Worm (Caenorhabditis elegans) whole organism, L2 larva: ENCODE measurements around the gene F13D11.3.

Experiments
- C34F6.9 ChIP-seq: fragments of 150-350 bp; optimal IDR thresholded peaks from 2 replicates; lab custom pipeline; 2014; ENCODE audit warnings: missing biosample characterization, missing genetic modification characterization
- F13H6.1 ChIP-seq: sonication (generic microtip); optimal IDR thresholded peaks from 2 replicates; lab custom pipeline; 2016; ENCODE audit warnings: missing genetic modification characterization, missing compliant biosample characterization
- Y55F3AM.14 ChIP-seq: fragments of 200-800 bp; sonication (Bioruptor generic); optimal IDR thresholded peaks from 2 replicates; lab custom pipeline; 2018; ENCODE audit warnings: mild to moderate bottlenecking, missing genetic modification characterization, missing compliant biosample characterization
- ZK546.5 ChIP-seq: sonication (generic microtip); optimal IDR thresholded peaks from 2 replicates; lab custom pipeline; 2017; ENCODE audit warnings: missing biosample characterization, missing genetic modification characterization
- alr-1 ChIP-seq: fragments of 150-350 bp; optimal IDR thresholded peaks from 2 replicates; lab custom pipeline; 2014; ENCODE audit warnings: missing biosample characterization, missing genetic modification characterization
- aly-2 ChIP-seq: fragments of 150-350 bp; optimal IDR thresholded peaks from 2 replicates; lab custom pipeline; 2014; ENCODE audit warnings: missing biosample characterization, missing genetic modification characterization
- ama-1 ChIP-seq: fragments of 150-350 bp; optimal IDR thresholded peaks from 2 replicates; lab custom pipeline; 2018; ENCODE audit warnings: inconsistent platforms
- blmp-1 ChIP-seq: sonication (generic microtip); optimal IDR thresholded peaks from 2 replicates; lab custom pipeline; 2017; ENCODE audit warnings: missing genetic modification characterization, mild to moderate bottlenecking, missing compliant biosample characterization, antibody characterized with exemption, moderate library complexity; ENCODE audit not compliant: insufficient read depth
- ceh-16 ChIP-seq: fragments of 150-350 bp; optimal IDR thresholded peaks from 2 replicates; lab custom pipeline; 2014; ENCODE audit warnings: missing biosample characterization, missing genetic modification characterization
- ceh-82 ChIP-seq: fragments of 150-350 bp; optimal IDR thresholded peaks from 2 replicates; lab custom pipeline; 2014; ENCODE audit warnings: missing biosample characterization, missing genetic modification characterization
- crh-2 ChIP-seq: sonication (generic microtip); optimal IDR thresholded peaks from 2 replicates; lab custom pipeline; 2017; ENCODE audit warnings: missing biosample characterization, missing genetic modification characterization
- dmd-4 ChIP-seq: sonication (generic microtip); optimal IDR thresholded peaks from 2 replicates; lab custom pipeline; 2017; ENCODE audit warnings: missing biosample characterization, missing genetic modification characterization
- egl-27 ChIP-seq: sonication (generic microtip); optimal IDR thresholded peaks from 3 replicates; lab custom pipeline; 2017; ENCODE audit warnings: missing biosample characterization, missing genetic modification reagents, missing genetic modification characterization
- elt-1 ChIP-seq: fragments of 150-350 bp; optimal IDR thresholded peaks from 2 replicates; lab custom pipeline; 2014; ENCODE audit warnings: missing biosample characterization, missing genetic modification characterization
- elt-3 ChIP-seq: sonication (generic microtip); optimal IDR thresholded peaks from 2 replicates; lab custom pipeline; 2017; ENCODE audit warnings: missing biosample characterization, missing genetic modification characterization
- fos-1 ChIP-seq: fragments of 150-350 bp; optimal IDR thresholded peaks from 2 replicates; lab custom pipeline; 2014; ENCODE audit warnings: missing biosample characterization, missing genetic modification characterization
- gmeb-1 ChIP-seq: fragments of 150-350 bp; optimal IDR thresholded peaks from 2 replicates; lab custom pipeline; 2014; ENCODE audit warnings: missing biosample characterization, missing genetic modification characterization
- lin-11 ChIP-seq: fragments of 150-350 bp; sonication (generic microtip); optimal IDR thresholded peaks from 2 replicates; lab custom pipeline; 2014; ENCODE audit warnings: missing biosample characterization, missing genetic modification characterization, inconsistent platforms, mixed read lengths
- lin-13 ChIP-seq: fragments of 150-350 bp; optimal IDR thresholded peaks from 2 replicates; lab custom pipeline; 2014; ENCODE audit warnings: missing biosample characterization, missing genetic modification reagents, missing genetic modification characterization
- lin-39 ChIP-seq: fragments of 150-350 bp; optimal IDR thresholded peaks from 2 replicates; lab custom pipeline; 2014; ENCODE audit warnings: missing biosample characterization, missing genetic modification reagents, missing genetic modification characterization
- lsy-2 ChIP-seq, 2 experiments: fragments of 150-350 bp in 1 of 2; sonication (generic microtip) in 1 of 2; optimal IDR thresholded peaks; 2 replicates each; lab custom pipeline; 2014 to 2017; ENCODE audit warnings: missing biosample characterization in 2 of 2, missing genetic modification characterization in 2 of 2
- mab-5 ChIP-seq: fragments of 150-350 bp; optimal IDR thresholded peaks from 2 replicates; lab custom pipeline; 2014; ENCODE audit warnings: missing biosample characterization, missing genetic modification characterization
- mbf-1 ChIP-seq: sonication (generic microtip); optimal IDR thresholded peaks from 2 replicates; lab custom pipeline; 2017; ENCODE audit warnings: missing biosample characterization, missing genetic modification characterization
- nhr-129 ChIP-seq: fragments of 150-350 bp; optimal IDR thresholded peaks from 2 replicates; lab custom pipeline; 2014; ENCODE audit warnings: missing biosample characterization, missing genetic modification characterization
- nhr-21 ChIP-seq: fragments of 150-350 bp; optimal IDR thresholded peaks from 2 replicates; lab custom pipeline; 2014; ENCODE audit warnings: missing biosample characterization, missing genetic modification characterization
- nhr-23 ChIP-seq: fragments of 150-350 bp; optimal IDR thresholded peaks from 2 replicates; lab custom pipeline; 2014; ENCODE audit warnings: missing biosample characterization, missing genetic modification reagents, missing genetic modification characterization
- nhr-237 ChIP-seq: fragments of 150-350 bp; optimal IDR thresholded peaks from 2 replicates; lab custom pipeline; 2014; ENCODE audit warnings: missing biosample characterization, missing genetic modification characterization
- nhr-25 ChIP-seq: fragments of 150-350 bp; sonication (generic microtip); optimal IDR thresholded peaks from 3 replicates; lab custom pipeline; 2014; ENCODE audit warnings: missing biosample characterization, missing genetic modification characterization
- nhr-6 ChIP-seq: fragments of 150-350 bp; optimal IDR thresholded peaks from 2 replicates; lab custom pipeline; 2014; ENCODE audit warnings: missing biosample characterization, missing genetic modification characterization
- nhr-77 ChIP-seq: fragments of 150-350 bp; optimal IDR thresholded peaks from 2 replicates; lab custom pipeline; 2014; ENCODE audit warnings: missing biosample characterization, missing genetic modification characterization
- sem-4 ChIP-seq: fragments of 150-350 bp; optimal IDR thresholded peaks from 2 replicates; lab custom pipeline; 2014; ENCODE audit warnings: missing biosample characterization, missing genetic modification reagents, missing genetic modification characterization
- sma-9 ChIP-seq, 2 experiments: fragments of 150-350 bp in 1 of 2; sonication (generic microtip) in 1 of 2; optimal IDR thresholded peaks; 2 replicates each; lab custom pipeline; 2014 to 2016; ENCODE audit warnings: missing genetic modification characterization in 2 of 2, mild to moderate bottlenecking in 1 of 2, missing biosample characterization in 1 of 2, missing compliant biosample characterization in 1 of 2, missing genetic modification reagents in 1 of 2, moderate library complexity in 1 of 2
- snpc-4 ChIP-seq: fragments of 150-350 bp; optimal IDR thresholded peaks from 2 replicates; lab custom pipeline; 2014; ENCODE audit warnings: missing biosample characterization, missing genetic modification characterization
- unc-55 ChIP-seq: fragments of 150-350 bp; sonication (generic microtip); optimal IDR thresholded peaks from 3 replicates; lab custom pipeline; 2014; ENCODE audit warnings: missing biosample characterization, missing genetic modification reagents, missing genetic modification characterization
- zag-1 ChIP-seq: fragments of 150-350 bp; optimal IDR thresholded peaks from 2 replicates; lab custom pipeline; 2014; ENCODE audit warnings: missing biosample characterization, missing genetic modification characterization
- ztf-1 ChIP-seq: fragments of 200-800 bp; sonication (Bioruptor generic); conservative IDR thresholded peaks from 2 replicates; pipeline ENCODE4 v1.3.6; 2022; ENCODE audit warnings: missing genetic modification characterization, missing compliant biosample characterization
- ztf-11 ChIP-seq: sonication (generic microtip); optimal IDR thresholded peaks from 2 replicates; lab custom pipeline; 2017; ENCODE audit warnings: missing biosample characterization, missing genetic modification characterization
- ztf-4 ChIP-seq: fragments of 150-350 bp; optimal IDR thresholded peaks from 2 replicates; lab custom pipeline; 2014; ENCODE audit warnings: missing biosample characterization, missing genetic modification characterization

The F13D11.3 gene

DNA sequence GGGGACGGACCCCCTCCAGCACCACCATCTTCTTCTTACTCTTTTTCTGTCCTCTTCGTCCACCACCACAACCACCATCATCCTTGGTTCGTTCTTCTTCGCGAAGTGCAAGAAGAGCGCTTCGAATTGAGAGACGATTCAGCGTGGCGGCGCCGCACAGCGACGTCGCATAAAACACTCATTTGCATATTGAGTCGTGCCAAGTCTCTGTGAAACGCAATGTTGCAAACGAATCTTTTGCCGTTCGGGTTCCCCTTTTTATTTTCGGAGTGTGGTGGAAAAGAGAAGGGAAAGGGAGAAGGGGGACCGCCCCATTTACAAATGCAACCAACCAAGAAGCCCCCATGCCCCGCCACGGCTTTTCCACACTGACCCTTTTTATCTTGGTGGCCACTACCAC lies 10.6 kb upstream of the F13D11.3 start (continued):
- TF ChIP-seq lin-13 (GFP tag; lab: Kevin White, UChicago), result no peak
- no peak for TF ChIP-seq nhr-25 (tag; lab: Kevin White, UChicago)
- no peak for TF ChIP-seq blmp-1 (tag; lab: Kevin White, UChicago)
- TF ChIP-seq aly-2 (tag; lab: Kevin White, UChicago), result no peak
- no peak for TF ChIP-seq nhr-129 (tag; lab: Kevin White, UChicago)
- no peak for TF ChIP-seq ama-1
- no peak for TF ChIP-seq elt-1 (tag; lab: Kevin White, UChicago)
- TF ChIP-seq ZK546.5 (tag; lab: Kevin White, UChicago), result no peak
- TF ChIP-seq nhr-21, result no peak
- TF ChIP-seq ceh-16 (tag; lab: Kevin White, UChicago), result no peak
- peak; percentile 64 for TF ChIP-seq mab-5 (tag; lab: Kevin White, UChicago)
- TF ChIP-seq nhr-77 (tag; lab: Kevin White, UChicago), result no peak
- peak; percentile 49 for TF ChIP-seq lin-39 (tag; lab: Kevin White, UChicago)
- no peak for TF ChIP-seq nhr-23 (tag; lab: Kevin White, UChicago)
- no peak for TF ChIP-seq ztf-4 (tag; lab: Kevin White, UChicago)

DNA sequence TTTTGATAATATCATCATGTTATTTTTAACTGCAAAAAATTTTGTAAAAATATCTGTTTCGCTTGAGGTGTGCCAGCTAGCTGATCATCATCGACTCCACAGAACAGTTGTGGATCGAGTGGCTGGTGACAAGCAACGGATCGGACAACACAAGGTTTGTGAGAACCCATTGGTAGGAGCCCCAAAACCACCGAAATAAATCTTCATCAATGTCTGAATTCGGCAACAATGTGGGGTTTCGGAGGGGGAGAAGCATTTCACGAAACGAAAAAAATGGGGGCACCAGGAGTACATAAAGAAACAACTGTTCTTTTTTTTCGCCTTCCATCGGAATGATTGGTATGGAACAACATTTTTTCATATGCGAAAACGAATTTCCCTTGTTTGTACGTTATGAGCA lies 9.6 kb upstream of the F13D11.3 start:
- TF ChIP-seq nhr-237, result no peak
- no peak for TF ChIP-seq lin-11 (tag; lab: Kevin White, UChicago)
- no peak for TF ChIP-seq ztf-1 (GFP tag; lab: Robert Waterston, UW)
- peak; percentile 46 for TF ChIP-seq sem-4 (tag; lab: Kevin White, UChicago)
- TF ChIP-seq sma-9 (GFP tag; optimal IDR thresholded peaks at IDR 0.05; lab: Kevin White, UChicago), result peak; percentile 0
- no peak for TF ChIP-seq sma-9 (tag; optimal IDR thresholded peaks at IDR 0.05; lab: Kevin White, UChicago)
- no peak for TF ChIP-seq ama-1
- TF ChIP-seq nhr-23 (tag; lab: Kevin White, UChicago), result no peak
- no peak for TF ChIP-seq C34F6.9 (tag; lab: Kevin White, UChicago)
- peak; percentile 87 for TF ChIP-seq mab-5 (tag; lab: Kevin White, UChicago)
- no peak for TF ChIP-seq dmd-4 (tag; lab: Kevin White, UChicago)
- TF ChIP-seq nhr-25 (tag; lab: Kevin White, UChicago), result no peak
- TF ChIP-seq lsy-2 (tag; optimal IDR thresholded peaks at IDR 0.05; lab: Kevin White, UChicago), result peak in 1 of 2 experiments; percentile 7
- TF ChIP-seq fos-1 (tag; lab: Kevin White, UChicago), result no peak
- no peak for TF ChIP-seq ceh-16 (tag; lab: Kevin White, UChicago)
- no peak for TF ChIP-seq ceh-82 (tag; lab: Kevin White, UChicago)
- TF ChIP-seq F13H6.1 (tag; lab: Kevin White, UChicago), result peak; percentile 75

DNA sequence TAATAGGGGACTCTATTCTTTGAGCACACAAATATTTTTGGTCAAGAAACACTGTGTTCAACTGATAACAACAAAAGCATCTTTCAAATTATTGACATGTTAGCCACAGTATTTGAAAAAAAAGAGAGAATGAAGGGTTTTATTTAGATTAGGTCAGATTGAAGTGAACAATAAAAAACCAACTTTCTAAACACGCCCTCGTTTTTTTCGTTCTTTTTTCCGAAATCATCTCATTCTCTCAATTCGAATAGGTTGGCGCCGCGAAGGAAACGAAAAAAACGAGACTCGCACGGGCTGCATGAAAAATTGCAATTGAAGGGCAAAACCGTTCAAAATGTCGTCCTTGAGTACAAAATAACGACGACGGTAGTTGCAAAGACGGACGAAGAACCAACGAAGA lies 8.6 kb upstream of the F13D11.3 start:
- TF ChIP-seq ztf-1 (GFP tag; lab: Robert Waterston, UW), result no peak
- no peak for TF ChIP-seq elt-1 (tag; lab: Kevin White, UChicago)
- peak; percentile 24 for TF ChIP-seq blmp-1 (tag; lab: Kevin White, UChicago)
- TF ChIP-seq elt-3 (tag; lab: Kevin White, UChicago), result no peak
- TF ChIP-seq zag-1 (tag; lab: Kevin White, UChicago), result no peak
- TF ChIP-seq mbf-1 (tag; lab: Kevin White, UChicago), result no peak
- TF ChIP-seq egl-27 (tag; lab: Kevin White, UChicago), result no peak
- no peak for TF ChIP-seq Y55F3AM.14
- TF ChIP-seq nhr-6 (tag; lab: Kevin White, UChicago), result no peak
- TF ChIP-seq alr-1, result no peak
- TF ChIP-seq nhr-25 (tag; lab: Kevin White, UChicago), result peak; percentile 17
- no peak for TF ChIP-seq sem-4 (tag; lab: Kevin White, UChicago)

DNA sequence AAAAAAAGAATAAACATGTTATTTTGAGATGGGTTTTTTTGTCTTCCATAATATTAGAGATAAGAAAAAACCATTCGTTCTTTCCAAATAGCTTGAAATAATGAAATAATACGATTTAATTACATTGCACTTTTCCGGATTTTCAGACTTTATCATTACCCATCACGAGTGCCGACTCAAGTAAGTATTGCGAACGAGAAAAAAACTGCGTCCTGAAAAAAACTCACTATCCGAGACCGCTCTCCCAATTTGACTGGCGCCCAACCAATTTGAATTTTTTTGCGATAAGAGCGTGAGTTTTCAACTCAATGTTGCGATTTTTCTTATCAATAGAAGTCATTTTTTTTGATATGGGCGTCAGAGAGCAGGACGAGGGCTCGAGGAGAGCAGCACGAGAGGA lies 7.3 kb upstream of the F13D11.3 start:
- TF ChIP-seq fos-1 (tag; lab: Kevin White, UChicago) (peak; percentile 54), nhr-237 (no peak), ZK546.5 (tag; lab: Kevin White, UChicago) (no peak), sem-4 (tag; lab: Kevin White, UChicago) (no peak), nhr-25 (tag; lab: Kevin White, UChicago) (no peak), F13H6.1 (tag; lab: Kevin White, UChicago) (peak; percentile 37), crh-2 (tag; lab: Kevin White, UChicago) (peak; percentile 23), unc-55 (GFP tag; lab: Kevin White, UChicago) (no peak), gmeb-1 (tag; lab: Kevin White, UChicago) (peak; percentile 2), ztf-11 (tag; lab: Kevin White, UChicago) (no peak), snpc-4 (tag; lab: Kevin White, UChicago) (no peak)
